Worm (Caenorhabditis elegans): Measurements from ENCODE around the gene ZK105.8.

ce11 chrV:7689888-7690287 lies 34.4 kb upstream of the ZK105.8 start, which contains the start of gene C12D5.9:
- TF ChIP-seq F23B12.7 (tag; optimal IDR thresholded peaks at IDR 0.05; ENCODE audit: insufficient read depth) = no peak
- TF ChIP-seq D2030.7 (GFP tag; IDR thresholded peaks at IDR 0.05) = no peak
- TF ChIP-seq snpc-3.4 (tag; optimal IDR thresholded peaks at IDR 0.05) = no peak
- no peak for TF ChIP-seq hsf-1 (GFP tag; IDR thresholded peaks at IDR 0.05)
- no peak for TF ChIP-seq ZK185.1 (tag; optimal IDR thresholded peaks at IDR 0.05; ENCODE audit: poor library complexity, severe bottlenecking)
- no peak for TF ChIP-seq ceh-27 (GFP tag; optimal IDR thresholded peaks at IDR 0.05)
- TF ChIP-seq mxl-1 (tag; optimal IDR thresholded peaks at IDR 0.05) = no peak
- TF ChIP-seq aptf-2 (GFP tag; conservative IDR thresholded peaks at IDR 0.05) = no peak
- no peak for TF ChIP-seq F57C9.4 (tag; optimal IDR thresholded peaks at IDR 0.05)
- TF ChIP-seq cebp-1 (GFP tag; IDR thresholded peaks at IDR 0.05) = no peak
- no peak for TF ChIP-seq cebp-1 (tag; optimal IDR thresholded peaks at IDR 0.05)
- no peak for TF ChIP-seq T07F8.4 (tag; optimal IDR thresholded peaks at IDR 0.05)
